Worm (Caenorhabditis elegans) whole organism, L2 larva: Measurements from ENCODE around the gene fil-2.

Source experiments
- C34F6.9 ChIP-seq: fragments of 150-350 bp; optimal IDR thresholded peaks from 2 replicates; lab custom pipeline; 2014; ENCODE audit warnings: missing biosample characterization, missing genetic modification characterization
- F13H6.1 ChIP-seq: sonication (generic microtip); optimal IDR thresholded peaks from 2 replicates; lab custom pipeline; 2016; ENCODE audit warnings: missing genetic modification characterization, missing compliant biosample characterization
- R02D3.7 ChIP-seq: fragments of 150-350 bp; optimal IDR thresholded peaks from 2 replicates; lab custom pipeline; 2014; ENCODE audit warnings: missing biosample characterization, missing genetic modification characterization
- Y55F3AM.14 ChIP-seq: fragments of 200-800 bp; sonication (Bioruptor generic); optimal IDR thresholded peaks from 2 replicates; lab custom pipeline; 2018; ENCODE audit warnings: mild to moderate bottlenecking, missing genetic modification characterization, missing compliant biosample characterization
- ZK546.5 ChIP-seq: sonication (generic microtip); optimal IDR thresholded peaks from 2 replicates; lab custom pipeline; 2017; ENCODE audit warnings: missing biosample characterization, missing genetic modification characterization
- alr-1 ChIP-seq: fragments of 150-350 bp; optimal IDR thresholded peaks from 2 replicates; lab custom pipeline; 2014; ENCODE audit warnings: missing biosample characterization, missing genetic modification characterization
- aly-2 ChIP-seq: fragments of 150-350 bp; optimal IDR thresholded peaks from 2 replicates; lab custom pipeline; 2014; ENCODE audit warnings: missing biosample characterization, missing genetic modification characterization
- ama-1 ChIP-seq: fragments of 150-350 bp; optimal IDR thresholded peaks from 2 replicates; lab custom pipeline; 2018; ENCODE audit warnings: inconsistent platforms
- blmp-1 ChIP-seq: sonication (generic microtip); optimal IDR thresholded peaks from 2 replicates; lab custom pipeline; 2017; ENCODE audit warnings: missing genetic modification characterization, mild to moderate bottlenecking, missing compliant biosample characterization, antibody characterized with exemption, moderate library complexity; ENCODE audit not compliant: insufficient read depth
- ceh-82 ChIP-seq: fragments of 150-350 bp; optimal IDR thresholded peaks from 2 replicates; lab custom pipeline; 2014; ENCODE audit warnings: missing biosample characterization, missing genetic modification characterization
- crh-2 ChIP-seq: sonication (generic microtip); optimal IDR thresholded peaks from 2 replicates; lab custom pipeline; 2017; ENCODE audit warnings: missing biosample characterization, missing genetic modification characterization
- dmd-4 ChIP-seq: sonication (generic microtip); optimal IDR thresholded peaks from 2 replicates; lab custom pipeline; 2017; ENCODE audit warnings: missing biosample characterization, missing genetic modification characterization
- egl-27 ChIP-seq: sonication (generic microtip); optimal IDR thresholded peaks from 3 replicates; lab custom pipeline; 2017; ENCODE audit warnings: missing biosample characterization, missing genetic modification reagents, missing genetic modification characterization
- elt-1 ChIP-seq: fragments of 150-350 bp; optimal IDR thresholded peaks from 2 replicates; lab custom pipeline; 2014; ENCODE audit warnings: missing biosample characterization, missing genetic modification characterization
- elt-3 ChIP-seq: sonication (generic microtip); optimal IDR thresholded peaks from 2 replicates; lab custom pipeline; 2017; ENCODE audit warnings: missing biosample characterization, missing genetic modification characterization
- fos-1 ChIP-seq: fragments of 150-350 bp; optimal IDR thresholded peaks from 2 replicates; lab custom pipeline; 2014; ENCODE audit warnings: missing biosample characterization, missing genetic modification characterization
- gmeb-1 ChIP-seq: fragments of 150-350 bp; optimal IDR thresholded peaks from 2 replicates; lab custom pipeline; 2014; ENCODE audit warnings: missing biosample characterization, missing genetic modification characterization
- lin-11 ChIP-seq: fragments of 150-350 bp; sonication (generic microtip); optimal IDR thresholded peaks from 2 replicates; lab custom pipeline; 2014; ENCODE audit warnings: missing biosample characterization, missing genetic modification characterization, inconsistent platforms, mixed read lengths
- lin-39 ChIP-seq: fragments of 150-350 bp; optimal IDR thresholded peaks from 2 replicates; lab custom pipeline; 2014; ENCODE audit warnings: missing biosample characterization, missing genetic modification reagents, missing genetic modification characterization
- lsy-2 ChIP-seq, 2 experiments: fragments of 150-350 bp in 1 of 2; sonication (generic microtip) in 1 of 2; optimal IDR thresholded peaks; 2 replicates each; lab custom pipeline; 2014 to 2017; ENCODE audit warnings: missing biosample characterization in 2 of 2, missing genetic modification characterization in 2 of 2
- mab-5 ChIP-seq: fragments of 150-350 bp; optimal IDR thresholded peaks from 2 replicates; lab custom pipeline; 2014; ENCODE audit warnings: missing biosample characterization, missing genetic modification characterization
- mbf-1 ChIP-seq: sonication (generic microtip); optimal IDR thresholded peaks from 2 replicates; lab custom pipeline; 2017; ENCODE audit warnings: missing biosample characterization, missing genetic modification characterization
- nhr-11 ChIP-seq: fragments of 150-350 bp; optimal IDR thresholded peaks from 2 replicates; lab custom pipeline; 2014; ENCODE audit warnings: missing biosample characterization, missing genetic modification characterization
- nhr-12 ChIP-seq: fragments of 150-350 bp; optimal IDR thresholded peaks from 2 replicates; lab custom pipeline; 2014; ENCODE audit warnings: missing biosample characterization, missing genetic modification characterization
- nhr-129 ChIP-seq: fragments of 150-350 bp; optimal IDR thresholded peaks from 2 replicates; lab custom pipeline; 2014; ENCODE audit warnings: missing biosample characterization, missing genetic modification characterization
- nhr-23 ChIP-seq: fragments of 150-350 bp; optimal IDR thresholded peaks from 2 replicates; lab custom pipeline; 2014; ENCODE audit warnings: missing biosample characterization, missing genetic modification reagents, missing genetic modification characterization
- nhr-237 ChIP-seq: fragments of 150-350 bp; optimal IDR thresholded peaks from 2 replicates; lab custom pipeline; 2014; ENCODE audit warnings: missing biosample characterization, missing genetic modification characterization
- nhr-25 ChIP-seq: fragments of 150-350 bp; sonication (generic microtip); optimal IDR thresholded peaks from 3 replicates; lab custom pipeline; 2014; ENCODE audit warnings: missing biosample characterization, missing genetic modification characterization
- nhr-6 ChIP-seq: fragments of 150-350 bp; optimal IDR thresholded peaks from 2 replicates; lab custom pipeline; 2014; ENCODE audit warnings: missing biosample characterization, missing genetic modification characterization
- nhr-77 ChIP-seq: fragments of 150-350 bp; optimal IDR thresholded peaks from 2 replicates; lab custom pipeline; 2014; ENCODE audit warnings: missing biosample characterization, missing genetic modification characterization
- peb-1 ChIP-seq: fragments of 150-350 bp; optimal IDR thresholded peaks from 2 replicates; lab custom pipeline; 2014; ENCODE audit warnings: missing biosample characterization, missing genetic modification characterization
- sem-4 ChIP-seq: fragments of 150-350 bp; optimal IDR thresholded peaks from 2 replicates; lab custom pipeline; 2014; ENCODE audit warnings: missing biosample characterization, missing genetic modification reagents, missing genetic modification characterization
- skn-1 ChIP-seq: sonication (generic microtip); optimal IDR thresholded peaks from 2 replicates; lab custom pipeline; 2017; ENCODE audit warnings: missing biosample characterization, missing genetic modification characterization
- sma-3 ChIP-seq: sonication (generic microtip); optimal IDR thresholded peaks from 2 replicates; lab custom pipeline; 2016; ENCODE audit warnings: missing genetic modification reagents, missing genetic modification characterization, missing compliant biosample characterization
- sma-9 ChIP-seq, 2 experiments: fragments of 150-350 bp in 1 of 2; sonication (generic microtip) in 1 of 2; optimal IDR thresholded peaks; 2 replicates each; lab custom pipeline; 2014 to 2016; ENCODE audit warnings: missing genetic modification characterization in 2 of 2, mild to moderate bottlenecking in 1 of 2, missing biosample characterization in 1 of 2, missing compliant biosample characterization in 1 of 2, missing genetic modification reagents in 1 of 2, moderate library complexity in 1 of 2
- snpc-4 ChIP-seq: fragments of 150-350 bp; optimal IDR thresholded peaks from 2 replicates; lab custom pipeline; 2014; ENCODE audit warnings: missing biosample characterization, missing genetic modification characterization
- unc-55 ChIP-seq: fragments of 150-350 bp; sonication (generic microtip); optimal IDR thresholded peaks from 3 replicates; lab custom pipeline; 2014; ENCODE audit warnings: missing biosample characterization, missing genetic modification reagents, missing genetic modification characterization
- unc-62 ChIP-seq: fragments of 150-350 bp; optimal IDR thresholded peaks from 2 replicates; lab custom pipeline; 2014; ENCODE audit warnings: missing biosample characterization, missing genetic modification reagents, missing genetic modification characterization
- zag-1 ChIP-seq: fragments of 150-350 bp; optimal IDR thresholded peaks from 2 replicates; lab custom pipeline; 2014; ENCODE audit warnings: missing biosample characterization, missing genetic modification characterization
- ztf-1 ChIP-seq: fragments of 200-800 bp; sonication (Bioruptor generic); conservative IDR thresholded peaks from 2 replicates; pipeline ENCODE4 v1.3.6; 2022; ENCODE audit warnings: missing genetic modification characterization, missing compliant biosample characterization
- ztf-11 ChIP-seq: sonication (generic microtip); optimal IDR thresholded peaks from 2 replicates; lab custom pipeline; 2017; ENCODE audit warnings: missing biosample characterization, missing genetic modification characterization
- ztf-4 ChIP-seq: fragments of 150-350 bp; optimal IDR thresholded peaks from 2 replicates; lab custom pipeline; 2014; ENCODE audit warnings: missing biosample characterization, missing genetic modification characterization

The fil-2 gene

ce11 chrV:6229457-6229949 lies 49.3 kb upstream of the fil-2 start (continued):
- no peak for TF ChIP-seq R02D3.7 (tag; lab: Kevin White, UChicago)
- TF ChIP-seq ztf-4 (tag; lab: Kevin White, UChicago): peak; percentile 61

ce11 chrV:6230629-6231229 lies 48.1 kb upstream of the fil-2 start:
- TF ChIP-seq lsy-2 (tag; optimal IDR thresholded peaks at IDR 0.05; lab: Kevin White, UChicago) (peak in 1 of 2 experiments; percentile 9), blmp-1 (no peak), R02D3.7 (tag; lab: Kevin White, UChicago) (no peak), fos-1 (peak; percentile 10), elt-3 (tag; lab: Kevin White, UChicago) (no peak), nhr-77 (no peak), nhr-23 (tag; lab: Kevin White, UChicago) (no peak), skn-1 (no peak), F13H6.1 (tag; lab: Kevin White, UChicago) (peak; percentile 12), nhr-129 (tag; lab: Kevin White, UChicago) (no peak), nhr-25 (tag; lab: Kevin White, UChicago) (peak; percentile 10), sma-9 (GFP tag; optimal IDR thresholded peaks at IDR 0.05; lab: Kevin White, UChicago) (peak; percentile 48), sma-9 (tag; optimal IDR thresholded peaks at IDR 0.05; lab: Kevin White, UChicago) (no peak), gmeb-1 (peak; percentile 14), Y55F3AM.14 (GFP tag; lab: Kevin White, UChicago) (no peak), crh-2 (tag; lab: Kevin White, UChicago) (peak; percentile 19), sem-4 (tag; lab: Kevin White, UChicago) (no peak), nhr-11 (tag; lab: Kevin White, UChicago) (no peak), ztf-1 (no peak), mbf-1 (tag; lab: Kevin White, UChicago) (no peak), elt-1 (tag; lab: Kevin White, UChicago) (no peak), unc-62 (GFP tag; lab: Kevin White, UChicago) (no peak)
- TF ChIP-seq, all 48 proteins: peak for 7

- TF ChIP-seq nhr-6 (tag; lab: Kevin White, UChicago) (peak; percentile 7), nhr-129 (tag; lab: Kevin White, UChicago) (peak; percentile 75), unc-55 (GFP tag; lab: Kevin White, UChicago) (no peak), C34F6.9 (tag; lab: Kevin White, UChicago) (peak; percentile 1), lsy-2 (tag; optimal IDR thresholded peaks at IDR 0.05; lab: Kevin White, UChicago) (peak in 1 of 2 experiments; percentile 33), sma-9 (GFP tag; optimal IDR thresholded peaks at IDR 0.05; lab: Kevin White, UChicago) (peak; percentile 7), sma-9 (tag; optimal IDR thresholded peaks at IDR 0.05; lab: Kevin White, UChicago) (no peak), nhr-25 (tag; lab: Kevin White, UChicago) (peak; percentile 31), sma-3 (GFP tag; lab: Kevin White, UChicago) (no peak)
- TF ChIP-seq, all 48 proteins: peak for 6
Observed at ce11 chrV:6231902-6232340, 46.9 kb upstream of the fil-2 start.

DNA sequence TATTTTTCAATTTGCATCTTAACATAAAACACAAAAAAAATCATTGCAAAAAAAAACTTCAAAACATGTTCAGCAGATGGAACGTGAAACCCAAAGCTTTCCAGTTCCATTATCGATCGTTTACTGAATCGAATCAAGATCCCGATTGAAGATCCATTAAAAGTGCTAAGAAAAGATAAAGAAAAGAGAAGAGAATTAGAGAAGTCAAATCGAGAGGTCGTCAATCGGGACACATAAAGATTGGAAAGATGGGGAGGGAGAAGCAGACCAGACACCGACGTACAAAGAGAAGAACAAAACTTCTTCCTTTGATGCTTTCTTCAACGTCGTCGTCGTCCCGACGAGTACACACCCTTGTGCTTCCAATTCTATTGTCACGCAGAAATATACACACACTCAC lies 45.9 kb upstream of the fil-2 start:
- no peak for TF ChIP-seq crh-2 (tag; lab: Kevin White, UChicago)
- TF ChIP-seq gmeb-1: no peak
- TF ChIP-seq ztf-11 (tag; lab: Kevin White, UChicago): no peak
- TF ChIP-seq zag-1: no peak
- TF ChIP-seq blmp-1: no peak
- TF ChIP-seq peb-1: no peak
- no peak for TF ChIP-seq alr-1 (tag; lab: Kevin White, UChicago)
- no peak for TF ChIP-seq Y55F3AM.14 (GFP tag; lab: Kevin White, UChicago)
- TF ChIP-seq lsy-2 (tag; optimal IDR thresholded peaks at IDR 0.05; lab: Kevin White, UChicago): peak in 1 of 2 experiments; percentile 42
- TF ChIP-seq lin-11 (tag; lab: Kevin White, UChicago): no peak
- no peak for TF ChIP-seq ztf-4 (tag; lab: Kevin White, UChicago)
- peak; percentile 24 for TF ChIP-seq unc-55 (GFP tag; lab: Kevin White, UChicago)
- TF ChIP-seq C34F6.9 (tag; lab: Kevin White, UChicago): no peak
- no peak for TF ChIP-seq elt-1 (tag; lab: Kevin White, UChicago)
- no peak for TF ChIP-seq sma-9 (GFP tag; optimal IDR thresholded peaks at IDR 0.05; lab: Kevin White, UChicago)
- TF ChIP-seq sma-9 (tag; optimal IDR thresholded peaks at IDR 0.05; lab: Kevin White, UChicago): no peak
- no peak for TF ChIP-seq ztf-1
- TF ChIP-seq nhr-6 (tag; lab: Kevin White, UChicago): no peak
- no peak for TF ChIP-seq ama-1 (lab: Kevin White, UChicago)
- TF ChIP-seq sma-3 (GFP tag; lab: Kevin White, UChicago): no peak
- TF ChIP-seq ZK546.5 (tag; lab: Kevin White, UChicago): no peak
- TF ChIP-seq egl-27 (tag; lab: Kevin White, UChicago): no peak
- no peak for TF ChIP-seq aly-2 (tag; lab: Kevin White, UChicago)
- TF ChIP-seq dmd-4: no peak
- no peak for TF ChIP-seq nhr-237 (tag; lab: Kevin White, UChicago)
- no peak for TF ChIP-seq mab-5 (tag; lab: Kevin White, UChicago)
- peak; percentile 63 for TF ChIP-seq sem-4 (tag; lab: Kevin White, UChicago)
- TF ChIP-seq nhr-129 (tag; lab: Kevin White, UChicago): peak; percentile 28
- no peak for TF ChIP-seq elt-3 (tag; lab: Kevin White, UChicago)
- TF ChIP-seq nhr-11 (tag; lab: Kevin White, UChicago): no peak
- peak; percentile 5 for TF ChIP-seq F13H6.1 (tag; lab: Kevin White, UChicago)
- TF ChIP-seq ceh-82 (tag; lab: Kevin White, UChicago): no peak
- TF ChIP-seq nhr-12: no peak
- TF ChIP-seq nhr-23 (tag; lab: Kevin White, UChicago): no peak
- no peak for TF ChIP-seq snpc-4
- no peak for TF ChIP-seq lin-39 (tag; lab: Kevin White, UChicago)
